Worm (Caenorhabditis elegans) whole organism, L2 larva: ENCODE data around the gene T09A5.5.

Experiments used
- C34F6.9 ChIP-seq: fragments of 150-350 bp; optimal IDR thresholded peaks from 2 replicates; lab custom pipeline; 2014; ENCODE audit warnings: missing biosample characterization, missing genetic modification characterization
- F13H6.1 ChIP-seq: sonication (generic microtip); optimal IDR thresholded peaks from 2 replicates; lab custom pipeline; 2016; ENCODE audit warnings: missing genetic modification characterization, missing compliant biosample characterization
- R02D3.7 ChIP-seq: fragments of 150-350 bp; optimal IDR thresholded peaks from 2 replicates; lab custom pipeline; 2014; ENCODE audit warnings: missing biosample characterization, missing genetic modification characterization
- Y55F3AM.14 ChIP-seq: fragments of 200-800 bp; sonication (Bioruptor generic); optimal IDR thresholded peaks from 2 replicates; lab custom pipeline; 2018; ENCODE audit warnings: mild to moderate bottlenecking, missing genetic modification characterization, missing compliant biosample characterization
- aly-2 ChIP-seq: fragments of 150-350 bp; optimal IDR thresholded peaks from 2 replicates; lab custom pipeline; 2014; ENCODE audit warnings: missing biosample characterization, missing genetic modification characterization
- ama-1 ChIP-seq: fragments of 150-350 bp; optimal IDR thresholded peaks from 2 replicates; lab custom pipeline; 2018; ENCODE audit warnings: inconsistent platforms
- blmp-1 ChIP-seq: sonication (generic microtip); optimal IDR thresholded peaks from 2 replicates; lab custom pipeline; 2017; ENCODE audit warnings: missing genetic modification characterization, mild to moderate bottlenecking, missing compliant biosample characterization, antibody characterized with exemption, moderate library complexity; ENCODE audit not compliant: insufficient read depth
- ceh-82 ChIP-seq: fragments of 150-350 bp; optimal IDR thresholded peaks from 2 replicates; lab custom pipeline; 2014; ENCODE audit warnings: missing biosample characterization, missing genetic modification characterization
- crh-2 ChIP-seq: sonication (generic microtip); optimal IDR thresholded peaks from 2 replicates; lab custom pipeline; 2017; ENCODE audit warnings: missing biosample characterization, missing genetic modification characterization
- elt-3 ChIP-seq: sonication (generic microtip); optimal IDR thresholded peaks from 2 replicates; lab custom pipeline; 2017; ENCODE audit warnings: missing biosample characterization, missing genetic modification characterization
- fos-1 ChIP-seq: fragments of 150-350 bp; optimal IDR thresholded peaks from 2 replicates; lab custom pipeline; 2014; ENCODE audit warnings: missing biosample characterization, missing genetic modification characterization
- gmeb-1 ChIP-seq: fragments of 150-350 bp; optimal IDR thresholded peaks from 2 replicates; lab custom pipeline; 2014; ENCODE audit warnings: missing biosample characterization, missing genetic modification characterization
- lin-13 ChIP-seq: fragments of 150-350 bp; optimal IDR thresholded peaks from 2 replicates; lab custom pipeline; 2014; ENCODE audit warnings: missing biosample characterization, missing genetic modification reagents, missing genetic modification characterization
- lin-39 ChIP-seq: fragments of 150-350 bp; optimal IDR thresholded peaks from 2 replicates; lab custom pipeline; 2014; ENCODE audit warnings: missing biosample characterization, missing genetic modification reagents, missing genetic modification characterization
- lsy-2 ChIP-seq, 2 experiments: fragments of 150-350 bp in 1 of 2; sonication (generic microtip) in 1 of 2; optimal IDR thresholded peaks; 2 replicates each; lab custom pipeline; 2014 to 2017; ENCODE audit warnings: missing biosample characterization in 2 of 2, missing genetic modification characterization in 2 of 2
- mbf-1 ChIP-seq: sonication (generic microtip); optimal IDR thresholded peaks from 2 replicates; lab custom pipeline; 2017; ENCODE audit warnings: missing biosample characterization, missing genetic modification characterization
- mdl-1 ChIP-seq, 2 experiments: fragments of 150-350 bp in 1 of 2; sonication (generic microtip) in 1 of 2; optimal IDR thresholded peaks; 2 replicates each; lab custom pipeline; 2017; ENCODE audit warnings: missing biosample characterization in 2 of 2, missing genetic modification characterization in 2 of 2
- nhr-10 ChIP-seq: sonication (generic microtip); optimal IDR thresholded peaks from 2 replicates; lab custom pipeline; 2017; ENCODE audit warnings: missing biosample characterization, missing genetic modification characterization
- nhr-129 ChIP-seq: fragments of 150-350 bp; optimal IDR thresholded peaks from 2 replicates; lab custom pipeline; 2014; ENCODE audit warnings: missing biosample characterization, missing genetic modification characterization
- nhr-21 ChIP-seq: fragments of 150-350 bp; optimal IDR thresholded peaks from 2 replicates; lab custom pipeline; 2014; ENCODE audit warnings: missing biosample characterization, missing genetic modification characterization
- nhr-23 ChIP-seq: fragments of 150-350 bp; optimal IDR thresholded peaks from 2 replicates; lab custom pipeline; 2014; ENCODE audit warnings: missing biosample characterization, missing genetic modification reagents, missing genetic modification characterization
- nhr-237 ChIP-seq: fragments of 150-350 bp; optimal IDR thresholded peaks from 2 replicates; lab custom pipeline; 2014; ENCODE audit warnings: missing biosample characterization, missing genetic modification characterization
- nhr-25 ChIP-seq: fragments of 150-350 bp; sonication (generic microtip); optimal IDR thresholded peaks from 3 replicates; lab custom pipeline; 2014; ENCODE audit warnings: missing biosample characterization, missing genetic modification characterization
- nhr-6 ChIP-seq: fragments of 150-350 bp; optimal IDR thresholded peaks from 2 replicates; lab custom pipeline; 2014; ENCODE audit warnings: missing biosample characterization, missing genetic modification characterization
- nhr-77 ChIP-seq: fragments of 150-350 bp; optimal IDR thresholded peaks from 2 replicates; lab custom pipeline; 2014; ENCODE audit warnings: missing biosample characterization, missing genetic modification characterization
- peb-1 ChIP-seq: fragments of 150-350 bp; optimal IDR thresholded peaks from 2 replicates; lab custom pipeline; 2014; ENCODE audit warnings: missing biosample characterization, missing genetic modification characterization
- sem-4 ChIP-seq: fragments of 150-350 bp; optimal IDR thresholded peaks from 2 replicates; lab custom pipeline; 2014; ENCODE audit warnings: missing biosample characterization, missing genetic modification reagents, missing genetic modification characterization
- skn-1 ChIP-seq: sonication (generic microtip); optimal IDR thresholded peaks from 2 replicates; lab custom pipeline; 2017; ENCODE audit warnings: missing biosample characterization, missing genetic modification characterization
- sma-3 ChIP-seq: sonication (generic microtip); optimal IDR thresholded peaks from 2 replicates; lab custom pipeline; 2016; ENCODE audit warnings: missing genetic modification reagents, missing genetic modification characterization, missing compliant biosample characterization
- sma-9 ChIP-seq, 2 experiments: fragments of 150-350 bp in 1 of 2; sonication (generic microtip) in 1 of 2; optimal IDR thresholded peaks; 2 replicates each; lab custom pipeline; 2014 to 2016; ENCODE audit warnings: missing genetic modification characterization in 2 of 2, mild to moderate bottlenecking in 1 of 2, missing biosample characterization in 1 of 2, missing compliant biosample characterization in 1 of 2, missing genetic modification reagents in 1 of 2, moderate library complexity in 1 of 2
- snpc-4 ChIP-seq: fragments of 150-350 bp; optimal IDR thresholded peaks from 2 replicates; lab custom pipeline; 2014; ENCODE audit warnings: missing biosample characterization, missing genetic modification characterization
- unc-39 ChIP-seq: fragments of 150-350 bp; optimal IDR thresholded peaks from 2 replicates; lab custom pipeline; 2014; ENCODE audit warnings: missing biosample characterization, missing genetic modification characterization
- unc-55 ChIP-seq: fragments of 150-350 bp; sonication (generic microtip); optimal IDR thresholded peaks from 3 replicates; lab custom pipeline; 2014; ENCODE audit warnings: missing biosample characterization, missing genetic modification reagents, missing genetic modification characterization
- ztf-11 ChIP-seq: sonication (generic microtip); optimal IDR thresholded peaks from 2 replicates; lab custom pipeline; 2017; ENCODE audit warnings: missing biosample characterization, missing genetic modification characterization

Gene T09A5.5

ce11 chrII:7860221-7860928 is 6.8 kb upstream of the T09A5.5 start, which contains the start of gene lin-5:
Gene lin-5 (plus strand): TSS chrII:7860574.
- TF ChIP-seq blmp-1 (tag; lab: Kevin White, UChicago) (no peak), peb-1 (no peak), ama-1 (lab: Kevin White, UChicago) (no peak), unc-55 (GFP tag; lab: Kevin White, UChicago) (peak; percentile 89), nhr-129 (tag; lab: Kevin White, UChicago) (peak; percentile 74), nhr-10 (tag; lab: Kevin White, UChicago) (no peak), unc-39 (no peak), sem-4 (tag; lab: Kevin White, UChicago) (peak; percentile 4), nhr-21 (no peak), nhr-237 (tag; lab: Kevin White, UChicago) (no peak), ztf-11 (tag; lab: Kevin White, UChicago) (no peak), sma-9 (GFP tag; optimal IDR thresholded peaks at IDR 0.05; lab: Kevin White, UChicago) (peak; percentile 41), sma-9 (tag; optimal IDR thresholded peaks at IDR 0.05; lab: Kevin White, UChicago) (no peak), skn-1 (no peak), lin-13 (peak; percentile 58), crh-2 (tag; lab: Kevin White, UChicago) (peak; percentile 69), gmeb-1 (tag; lab: Kevin White, UChicago) (peak; percentile 71), C34F6.9 (tag; lab: Kevin White, UChicago) (peak; percentile 82), fos-1 (tag; lab: Kevin White, UChicago) (peak; percentile 16), lsy-2 (tag; optimal IDR thresholded peaks at IDR 0.05; lab: Kevin White, UChicago) (peak in 1 of 2 experiments; percentile 79)

DNA sequence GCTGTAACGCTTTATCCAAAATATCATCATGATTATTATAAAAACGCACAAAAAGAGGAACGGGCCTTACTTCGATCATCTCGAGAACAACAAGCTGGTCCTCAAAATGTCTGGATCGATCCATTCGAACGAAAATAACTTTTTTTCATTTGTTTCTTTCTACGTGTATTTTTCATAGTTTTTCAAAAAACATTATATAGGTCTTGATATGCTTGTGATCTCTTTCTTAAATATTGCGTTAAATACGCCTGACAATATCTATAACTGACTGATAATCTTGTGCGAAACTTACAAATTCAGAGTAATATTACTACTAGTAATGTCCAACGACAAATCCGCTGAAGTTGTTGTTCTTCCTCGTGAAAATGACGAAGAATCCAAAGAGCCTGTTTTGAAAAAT is 4.5 kb upstream of the T09A5.5 start, which contains the start of gene sds-22:
Gene sds-22, plus strand, starts transcription at position 301 of the 400 bp plus-strand sequence.
- TF ChIP-seq unc-55 (GFP tag; lab: Kevin White, UChicago) = no peak
- no peak for TF ChIP-seq mdl-1 (tag; optimal IDR thresholded peaks at IDR 0.05; lab: Kevin White, UChicago)
- TF ChIP-seq lin-39 (tag; lab: Kevin White, UChicago) = no peak

DNA sequence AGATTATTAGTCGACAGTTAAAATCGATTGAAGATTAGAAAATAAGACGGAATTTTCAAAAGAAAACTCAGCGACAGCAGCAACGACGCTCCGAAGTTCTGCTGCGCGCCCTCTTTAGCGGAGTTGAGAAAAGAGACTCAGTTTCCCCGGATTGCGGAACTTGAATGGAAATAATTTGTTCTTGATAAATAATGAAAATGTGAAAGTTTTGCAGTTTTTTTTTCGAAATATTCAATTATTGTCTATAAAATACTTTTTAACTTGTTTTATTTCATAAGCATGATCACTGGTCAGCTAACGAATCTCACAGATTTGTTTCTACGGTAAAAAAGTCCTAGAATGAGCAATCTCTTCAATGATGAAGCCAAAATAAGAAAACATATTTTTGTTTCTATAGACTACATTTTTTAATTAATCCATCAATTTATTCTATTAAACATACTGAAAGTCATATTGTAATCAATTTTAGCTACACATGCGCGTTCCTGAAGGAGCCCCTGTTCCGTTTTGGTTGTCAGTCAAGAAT is 4.0 kb upstream of the T09A5.5 start, which contains the start of the genes cec-3 and T09A5.15:
Gene cec-3, minus strand, starts transcription at position 116 of the 526 bp plus-strand sequence.
Gene T09A5.15, plus strand, starts transcription at position 476 of the 526 bp plus-strand sequence.
- TF ChIP-seq snpc-4 (tag; lab: Kevin White, UChicago) (no peak), sma-9 (GFP tag; optimal IDR thresholded peaks at IDR 0.05; lab: Kevin White, UChicago) (peak; percentile 21), sma-9 (tag; optimal IDR thresholded peaks at IDR 0.05; lab: Kevin White, UChicago) (no peak), sma-3 (GFP tag; lab: Kevin White, UChicago) (peak; percentile 39), Y55F3AM.14 (GFP tag; lab: Kevin White, UChicago) (no peak), F13H6.1 (tag; lab: Kevin White, UChicago) (peak; percentile 4), unc-55 (GFP tag; lab: Kevin White, UChicago) (peak; percentile 73), lsy-2 (tag; optimal IDR thresholded peaks at IDR 0.05; lab: Kevin White, UChicago) (peak in 1 of 2 experiments; percentile 69), nhr-237 (tag; lab: Kevin White, UChicago) (no peak), nhr-25 (tag; lab: Kevin White, UChicago) (peak; percentile 2), ztf-11 (tag; lab: Kevin White, UChicago) (no peak), skn-1 (no peak), mbf-1 (tag; lab: Kevin White, UChicago) (no peak), unc-39 (no peak), lin-13 (no peak), C34F6.9 (tag; lab: Kevin White, UChicago) (peak; percentile 63), peb-1 (no peak), ceh-82 (no peak), nhr-23 (no peak), nhr-77 (tag; lab: Kevin White, UChicago) (no peak), blmp-1 (tag; lab: Kevin White, UChicago) (no peak), nhr-6 (no peak), fos-1 (tag; lab: Kevin White, UChicago) (peak; percentile 2), nhr-129 (tag; lab: Kevin White, UChicago) (peak; percentile 47), crh-2 (tag; lab: Kevin White, UChicago) (peak; percentile 44)
- TF ChIP-seq, all 48 proteins: peak for 10

ce11 chrII:7855619-7856018 is 2.0 kb upstream of the T09A5.5 start, which contains the start of gene mdmh-35:
Gene mdmh-35 (minus strand): TSS chrII:7855719.
- TF ChIP-seq elt-3 (tag; lab: Kevin White, UChicago) (no peak), aly-2 (tag; lab: Kevin White, UChicago) (no peak), snpc-4 (tag; lab: Kevin White, UChicago) (no peak), unc-55 (GFP tag; lab: Kevin White, UChicago) (no peak), nhr-10 (tag; lab: Kevin White, UChicago) (no peak), mdl-1 (tag; optimal IDR thresholded peaks at IDR 0.05; lab: Kevin White, UChicago) (no peak), R02D3.7 (no peak), nhr-6 (no peak), crh-2 (tag; lab: Kevin White, UChicago) (no peak), lin-39 (tag; lab: Kevin White, UChicago) (no peak)
